Worm (Caenorhabditis elegans): ENCODE data around the gene C03G6.17.

Gene C03G6.17

DNA sequence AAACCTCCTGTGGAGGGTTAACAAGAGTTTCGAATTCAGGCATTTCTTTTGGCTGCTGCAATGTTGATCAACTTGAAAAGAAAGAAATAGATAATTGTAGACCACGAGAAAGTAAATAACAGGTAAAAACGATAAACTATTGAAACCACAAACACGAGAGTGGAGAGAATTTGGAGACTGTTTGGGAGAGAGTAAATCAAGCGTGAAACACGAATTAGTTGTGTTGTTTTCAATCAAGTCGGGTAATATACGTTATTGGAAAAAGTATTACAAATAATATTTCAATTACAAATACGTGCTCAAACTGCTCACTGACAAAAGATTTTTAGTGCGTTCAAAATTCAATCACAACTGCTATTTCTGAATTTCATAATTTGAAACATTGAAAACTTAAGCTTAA is at the start of gene C03G6.17:
C03G6.17 (minus strand) TSS at position 101 of the 400 bp plus-strand sequence.
- no peak for TF ChIP-seq Y53F4B.3 (GFP tag; IDR thresholded peaks at IDR 0.05)
- no peak for TF ChIP-seq madf-3 (GFP tag; IDR thresholded peaks at IDR 0.05)
- no peak for TF ChIP-seq hrde-1 (tag; optimal IDR thresholded peaks at IDR 0.05; ENCODE audit: borderline replicate concordance)
- TF ChIP-seq ztf-25 (GFP tag; IDR thresholded peaks at IDR 0.05): no peak

DNA sequence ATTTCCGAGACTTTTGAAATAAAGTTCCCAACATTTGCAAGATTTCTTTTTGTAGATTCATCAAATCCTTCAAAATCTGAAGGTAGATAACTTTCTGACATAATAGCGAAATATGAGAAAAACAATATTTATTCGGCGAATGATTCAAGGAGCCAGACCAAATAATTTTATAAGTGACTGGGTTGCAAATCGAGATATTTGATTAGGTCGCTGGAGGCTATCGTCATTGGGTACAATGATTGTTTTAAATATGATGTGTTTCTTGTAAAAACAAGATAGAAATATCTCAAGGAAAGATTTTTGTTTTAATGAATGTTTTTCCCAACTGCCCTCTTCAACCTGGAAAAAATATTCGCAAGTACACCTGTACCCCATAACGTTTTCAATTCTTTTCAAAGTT is 48.0 kb upstream of the C03G6.17 start, which contains the start of gene srw-69:
srw-69 (minus strand) TSS at position 101 of the 400 bp plus-strand sequence.
- no peak for TF ChIP-seq attf-3 (GFP tag; conservative IDR thresholded peaks at IDR 0.05)

DNA sequence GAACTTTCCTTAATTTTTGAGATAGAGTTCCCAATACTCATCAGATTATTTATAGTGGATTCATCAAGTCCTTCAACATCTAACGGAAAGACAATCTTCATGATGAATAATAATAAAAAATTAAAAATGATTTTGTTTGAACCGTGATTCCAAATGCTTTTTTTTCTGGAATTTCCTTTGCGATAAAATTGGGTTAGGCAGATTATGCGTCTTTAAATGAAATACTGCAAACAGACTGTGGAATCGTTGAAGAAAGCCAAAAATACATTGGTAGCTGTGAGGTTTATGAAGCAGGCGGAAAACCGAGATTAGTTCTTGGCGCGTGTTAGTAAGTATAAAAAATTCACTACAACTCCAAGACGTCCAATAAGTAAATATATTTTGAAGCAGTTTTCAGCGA is 45.7 kb upstream of the C03G6.17 start, which contains the start of gene srw-68:
srw-68 (minus strand) TSS at position 101 of the 400 bp plus-strand sequence.
- TF ChIP-seq nfya-1 (tag; optimal IDR thresholded peaks at IDR 0.05; ENCODE audit: borderline replicate concordance, insufficient read depth): no peak
- TF ChIP-seq ztf-28 (GFP tag; IDR thresholded peaks at IDR 0.05): no peak
- TF ChIP-seq sdz-38 (tag; optimal IDR thresholded peaks at IDR 0.05): no peak
- TF ChIP-seq egrh-3 (GFP tag; IDR thresholded peaks at IDR 0.05): no peak
- no peak for TF ChIP-seq chd-7 (tag; optimal IDR thresholded peaks at IDR 0.05)
- TF ChIP-seq tbp1 (GFP tag; optimal IDR thresholded peaks at IDR 0.05): no peak
- TF ChIP-seq F52B5.7 (tag; optimal IDR thresholded peaks at IDR 0.05): no peak
- no peak for TF ChIP-seq ztf-22 (GFP tag; optimal IDR thresholded peaks at IDR 0.05)
- TF ChIP-seq Y67H2A.10 (GFP tag; conservative IDR thresholded peaks at IDR 0.05): no peak
- no peak for TF ChIP-seq F57C9.4 (tag; optimal IDR thresholded peaks at IDR 0.05)
- TF ChIP-seq xnd-1 (tag; optimal IDR thresholded peaks at IDR 0.05): no peak
- no peak for TF ChIP-seq nhr-179 (tag; optimal IDR thresholded peaks at IDR 0.05)
- TF ChIP-seq mcd-1 (GFP tag; IDR thresholded peaks at IDR 0.05): no peak
- no peak for TF ChIP-seq rcor-1 (GFP tag; IDR thresholded peaks at IDR 0.05)
- TF ChIP-seq ztf-26 (tag; optimal IDR thresholded peaks at IDR 0.05): no peak

DNA sequence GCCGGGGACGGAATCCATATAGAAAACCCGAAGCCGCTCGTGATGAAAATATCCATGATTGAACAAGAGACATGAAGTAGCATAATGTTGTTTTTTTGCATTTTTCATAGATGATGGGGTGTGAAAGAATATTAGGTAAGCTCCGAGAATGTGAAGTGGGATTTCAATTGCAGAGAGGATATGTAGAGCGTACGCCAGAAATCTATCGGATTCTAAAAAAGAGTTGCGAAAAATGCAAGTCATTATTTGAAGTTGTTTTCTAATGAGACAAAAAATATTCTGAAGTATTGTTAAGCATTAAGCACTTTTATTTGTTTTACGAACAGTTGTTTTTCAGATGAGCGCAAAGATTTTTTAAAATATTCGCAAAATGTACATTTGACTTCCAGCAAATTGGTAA is 43.4 kb upstream of the C03G6.17 start, which contains the start of gene F18E3.10:
F18E3.10 (minus strand) TSS at position 101 of the 400 bp plus-strand sequence.
- TF ChIP-seq F57C9.4 (tag; optimal IDR thresholded peaks at IDR 0.05): no peak
- TF ChIP-seq lsy-27 (tag; optimal IDR thresholded peaks at IDR 0.05; ENCODE audit: borderline replicate concordance, insufficient read depth): no peak
- no peak for TF ChIP-seq lir-1 (GFP tag; conservative IDR thresholded peaks at IDR 0.05)
- no peak for TF ChIP-seq nhr-179 (tag; optimal IDR thresholded peaks at IDR 0.05)
- no peak for TF ChIP-seq lin-54 (GFP tag; optimal IDR thresholded peaks at IDR 0.05)
- no peak for TF ChIP-seq Y67H2A.10 (GFP tag; conservative IDR thresholded peaks at IDR 0.05)
- no peak for TF ChIP-seq hmg-20 (GFP tag; IDR thresholded peaks at IDR 0.05)
- no peak for TF ChIP-seq ztf-3 (GFP tag; optimal IDR thresholded peaks at IDR 0.05)
- no peak for TF ChIP-seq tbp1 (GFP tag; optimal IDR thresholded peaks at IDR 0.05)
- no peak for TF ChIP-seq egrh-3 (GFP tag; IDR thresholded peaks at IDR 0.05)
- no peak for TF ChIP-seq akir-1 (GFP tag; optimal IDR thresholded peaks at IDR 0.05)
- TF ChIP-seq Y56A3A.18 (GFP tag; IDR thresholded peaks at IDR 0.05): no peak
- TF ChIP-seq let-607 (tag; optimal IDR thresholded peaks at IDR 0.05): no peak
- no peak for TF ChIP-seq sptf-2 (GFP tag; optimal IDR thresholded peaks at IDR 0.05)
- TF ChIP-seq zfh-2 (GFP tag; conservative IDR thresholded peaks at IDR 0.05): no peak
- no peak for TF ChIP-seq die-1 (tag; optimal IDR thresholded peaks at IDR 0.05)
- TF ChIP-seq ama-1 (optimal IDR thresholded peaks at IDR 0.05): no peak
- TF ChIP-seq ama-1 (GFP tag; optimal IDR thresholded peaks at IDR 0.05): no peak

All from whole organism, young adult.